Fruit fly (Drosophila melanogaster): ENCODE results near the gene CG33263.

CG33263 gene

DNA sequence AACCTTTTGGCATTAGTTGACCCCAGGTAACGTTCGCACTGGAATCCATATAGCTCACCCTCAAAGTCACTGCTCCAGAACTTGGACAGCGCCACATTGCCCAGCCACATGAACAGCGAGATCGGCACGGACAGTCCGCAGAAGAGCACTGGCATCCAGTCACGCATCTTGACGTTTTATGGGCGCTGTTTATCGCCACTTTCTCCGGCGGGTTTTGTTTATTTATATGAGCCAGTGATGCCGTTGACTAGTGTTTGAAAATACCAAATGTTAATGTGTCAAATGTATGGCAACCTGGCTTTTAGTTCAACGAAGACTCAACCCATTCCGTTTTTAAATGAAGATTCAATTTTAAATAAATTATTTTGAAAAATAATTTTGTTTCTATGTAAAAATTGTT lies 36.4 kb downstream of the CG33263 start, which contains the start of gene CG10171 (continued):
- TF ChIP-seq CG30403 (GFP tag; optimal IDR thresholded peaks at IDR 0.05), result no peak
- no peak for TF ChIP-seq CG13775 (GFP tag; optimal IDR thresholded peaks at IDR 0.05)
- TF ChIP-seq Antp (GFP tag; optimal IDR thresholded peaks at IDR 0.05), result no peak
- no peak for TF ChIP-seq CG14441 (GFP tag; IDR thresholded peaks at IDR 0.05)
- TF ChIP-seq ftz-f1 (GFP tag; optimal IDR thresholded peaks at IDR 0.05), result no peak
- peak; percentile 13; the same call in 1 of the 2 replicates for TF ChIP-seq CG13287 (GFP tag; IDR thresholded peaks at IDR 0.05; ENCODE audit: partially characterized antibody)
- TF ChIP-seq CG5953 (GFP tag; IDR thresholded peaks at IDR 0.05), result no peak
- no peak for TF ChIP-seq CG5180 (GFP tag; optimal IDR thresholded peaks at IDR 0.05)
- TF ChIP-seq NfI (GFP tag; optimal IDR thresholded peaks at IDR 0.05), result no peak
- TF ChIP-seq Dp (GFP tag; optimal IDR thresholded peaks at IDR 0.05), result peak; percentile 67
- no peak for TF ChIP-seq CG2889 (GFP tag; IDR thresholded peaks at IDR 0.05)
- no peak for TF ChIP-seq run (tag; optimal IDR thresholded peaks at IDR 0.05)
- TF ChIP-seq CHES-1-like (GFP tag; optimal IDR thresholded peaks at IDR 0.05), result no peak
- TF ChIP-seq bbx (GFP tag; IDR thresholded peaks at IDR 0.05; ENCODE audit: partially characterized antibody), result no peak
- no peak for TF ChIP-seq Meics (GFP tag; optimal IDR thresholded peaks at IDR 0.05)
- TF ChIP-seq zen2 (GFP tag; IDR thresholded peaks at IDR 0.05; ENCODE audit: partially characterized antibody), result no peak
- TF ChIP-seq insv (GFP tag; optimal IDR thresholded peaks at IDR 0.05), result no peak
- no peak for TF ChIP-seq CG16863 (GFP tag; optimal IDR thresholded peaks at IDR 0.05)
- TF ChIP-seq lola (GFP tag; optimal IDR thresholded peaks at IDR 0.05), result no peak
- no peak for TF ChIP-seq inv (GFP tag; IDR thresholded peaks at IDR 0.05; ENCODE audit: partially characterized antibody)
- no peak for TF ChIP-seq D (optimal IDR thresholded peaks at IDR 0.05)
- TF ChIP-seq D (GFP tag; optimal IDR thresholded peaks at IDR 0.05), result no peak
- no peak for TF ChIP-seq hth (optimal IDR thresholded peaks at IDR 0.05)
- TF ChIP-seq CG10147 (GFP tag; optimal IDR thresholded peaks at IDR 0.05), result no peak
- no peak for TF ChIP-seq CG10366 (GFP tag; IDR thresholded peaks at IDR 0.05)
- TF ChIP-seq CG15514 (GFP tag; optimal IDR thresholded peaks at IDR 0.05), result no peak
- no peak for TF ChIP-seq CG4854 (GFP tag; optimal IDR thresholded peaks at IDR 0.05)
- peak; percentile 39 for TF ChIP-seq CTCF (GFP tag; optimal IDR thresholded peaks at IDR 0.05)
- TF ChIP-seq pita (GFP tag; optimal IDR thresholded peaks at IDR 0.05), result peak; percentile 41
- no peak for TF ChIP-seq sisA (GFP tag; IDR thresholded peaks at IDR 0.05)
- no peak for TF ChIP-seq pan (optimal IDR thresholded peaks at IDR 0.05)
- no peak for TF ChIP-seq pan (GFP tag; optimal IDR thresholded peaks at IDR 0.05 in 1 of 2, IDR thresholded peaks at IDR 0.05 in 1 of 2)
- no peak for TF ChIP-seq CG1529 (GFP tag; optimal IDR thresholded peaks at IDR 0.05)
- no peak for TF ChIP-seq Jarid2 (GFP tag; optimal IDR thresholded peaks at IDR 0.05)
- no peak for TF ChIP-seq sens-2 (GFP tag; IDR thresholded peaks at IDR 0.05)
- TF ChIP-seq CG6765 (GFP tag; optimal IDR thresholded peaks at IDR 0.05), result no peak
- TF ChIP-seq dysf (GFP tag; IDR thresholded peaks at IDR 0.05), result no peak
- TF ChIP-seq vfl (GFP tag; optimal IDR thresholded peaks at IDR 0.05), result no peak
- TF ChIP-seq Fer3 (tag; optimal IDR thresholded peaks at IDR 0.05), result no peak
- no peak for TF ChIP-seq chm (GFP tag; IDR thresholded peaks at IDR 0.05)
- TF ChIP-seq CG12769 (tag; optimal IDR thresholded peaks at IDR 0.05), result no peak
- no peak for TF ChIP-seq CG8290 (GFP tag; optimal IDR thresholded peaks at IDR 0.05)
- no peak for TF ChIP-seq CG8290 (tag; optimal IDR thresholded peaks at IDR 0.05)
- TF ChIP-seq slou (GFP tag; optimal IDR thresholded peaks at IDR 0.05), result no peak
- no peak for TF ChIP-seq CG12744 (GFP tag; optimal IDR thresholded peaks at IDR 0.05)
- no peak for TF ChIP-seq lilli (GFP tag; optimal IDR thresholded peaks at IDR 0.05)
- no peak for TF ChIP-seq cas (GFP tag; IDR thresholded peaks at IDR 0.05)
- no peak for TF ChIP-seq Lpt (GFP tag; optimal IDR thresholded peaks at IDR 0.05)
- no peak for TF ChIP-seq Oli (tag; optimal IDR thresholded peaks at IDR 0.05)
- peak in 1 of 2 experiments; percentile 84 for TF ChIP-seq Hr78 (GFP tag; optimal IDR thresholded peaks at IDR 0.05)
- no peak for TF ChIP-seq lab (GFP tag; optimal IDR thresholded peaks at IDR 0.05)
- no peak for TF ChIP-seq Dip3 (GFP tag; optimal IDR thresholded peaks at IDR 0.05)
- TF ChIP-seq Vsx1 (GFP tag; optimal IDR thresholded peaks at IDR 0.05), result no peak
